Fruit fly (Drosophila melanogaster) whole organism, embryonic: ENCODE results near the gene UBL3.

Experiments used
- Atf6 ChIP-seq: fragments of 200-800 bp; sonication (Bioruptor generic); IDR thresholded peaks from 2 replicates; pipeline ENCODE4 v1.3.6; 2022; ENCODE audit warnings: missing biosample characterization, missing genetic modification characterization
- Bgb ChIP-seq: fragments of 200-800 bp; sonication (Bioruptor generic); IDR thresholded peaks from 2 replicates; pipeline ENCODE4 v1.3.6; 2022; ENCODE audit warnings: missing biosample characterization, missing genetic modification characterization; ENCODE audit not compliant: partially characterized antibody
- C15 ChIP-seq: fragments of 200-800 bp; sonication (Bioruptor generic); IDR thresholded peaks from 3 replicates; pipeline ENCODE4 v1.3.6; 2022; ENCODE audit warnings: missing biosample characterization, missing genetic modification characterization
- CG11504 ChIP-seq: fragments of 200-800 bp; sonication (Bioruptor generic); optimal IDR thresholded peaks from 3 replicates; lab custom pipeline; 2019; ENCODE audit warnings: missing biosample characterization, mild to moderate bottlenecking, missing genetic modification characterization, moderate library complexity
- CG13624 ChIP-seq: fragments of 200-800 bp; sonication (Bioruptor generic); optimal IDR thresholded peaks from 2 replicates; lab custom pipeline; 2016; ENCODE audit warnings: missing biosample characterization, missing genetic modification characterization
- CG14710 ChIP-seq: fragments of 200-800 bp; sonication (Bioruptor generic); optimal IDR thresholded peaks from 3 replicates; lab custom pipeline; 2019; ENCODE audit warnings: missing biosample characterization, mild to moderate bottlenecking, missing genetic modification characterization, moderate library complexity
- CG14860 ChIP-seq: fragments of 200-800 bp; sonication (Bioruptor generic); IDR thresholded peaks from 3 replicates; pipeline ENCODE4 v1.3.6; 2022; ENCODE audit warnings: missing biosample characterization, missing genetic modification characterization; ENCODE audit not compliant: partially characterized antibody
- CG15696 ChIP-seq: fragments of 200-800 bp; sonication (Bioruptor generic); optimal IDR thresholded peaks from 2 replicates; lab custom pipeline; 2019; ENCODE audit warnings: missing biosample characterization, mild to moderate bottlenecking, missing genetic modification characterization, moderate library complexity
- CG17328 ChIP-seq: fragments of 200-800 bp; sonication (Bioruptor generic); IDR thresholded peaks from 2 replicates; pipeline ENCODE4 v1.3.6; 2022; ENCODE audit warnings: missing biosample characterization, missing genetic modification characterization
- CG17802 ChIP-seq: fragments of 200-800 bp; sonication (Bioruptor generic); optimal IDR thresholded peaks from 2 replicates; lab custom pipeline; 2018; ENCODE audit warnings: missing biosample characterization, mild to moderate bottlenecking, missing genetic modification characterization, moderate library complexity
- CG18476 ChIP-seq: fragments of 200-800 bp; sonication (Bioruptor generic); optimal IDR thresholded peaks from 2 replicates; lab custom pipeline; 2016; ENCODE audit warnings: missing biosample characterization, mild to moderate bottlenecking, missing genetic modification characterization
- CG18764 ChIP-seq: fragments of 200-800 bp; sonication (Bioruptor generic); optimal IDR thresholded peaks from 3 replicates; lab custom pipeline; 2016; ENCODE audit warnings: missing biosample characterization, missing genetic modification characterization
- CG2199 ChIP-seq: fragments of 200-800 bp; sonication (Bioruptor generic); IDR thresholded peaks from 3 replicates; pipeline ENCODE4 v1.3.6; 2022; ENCODE audit warnings: missing biosample characterization, missing genetic modification characterization
- CG2889 ChIP-seq: fragments of 200-800 bp; sonication (Bioruptor generic); IDR thresholded peaks from 3 replicates; pipeline ENCODE4 v1.3.6; 2022; ENCODE audit warnings: missing biosample characterization, missing genetic modification characterization
- CG31388 ChIP-seq: fragments of 200-800 bp; sonication (Bioruptor generic); optimal IDR thresholded peaks from 2 replicates; lab custom pipeline; 2016; ENCODE audit warnings: missing biosample characterization, missing genetic modification characterization
- CG31441 ChIP-seq: fragments of 200-800 bp; sonication (Bioruptor generic); IDR thresholded peaks from 2 replicates; pipeline ENCODE4 v1.3.6; 2022; ENCODE audit warnings: missing biosample characterization, missing genetic modification characterization
- CG42726 ChIP-seq: fragments of 200-800 bp; sonication (Bioruptor generic); IDR thresholded peaks from 2 replicates; pipeline ENCODE4 v1.3.6; 2022; ENCODE audit warnings: missing biosample characterization, missing genetic modification characterization; ENCODE audit not compliant: partially characterized antibody
- CG6813 ChIP-seq: fragments of 200-800 bp; sonication (Bioruptor generic); optimal IDR thresholded peaks from 2 replicates; lab custom pipeline; 2017; ENCODE audit warnings: missing biosample characterization, missing genetic modification characterization, mild to moderate bottlenecking, moderate library complexity, missing genetic modification reagents
- CG8290 ChIP-seq, 3 experiments: fragments of 200-800 bp; sonication (Bioruptor generic); optimal IDR thresholded peaks; 2 replicates each; lab custom pipeline; 2016 to 2019; ENCODE audit warnings: missing biosample characterization in 3 of 3, missing genetic modification characterization in 3 of 3, mild to moderate bottlenecking in 2 of 3, moderate library complexity in 1 of 3
- Camta ChIP-seq: fragments of 200-800 bp; sonication (Bioruptor generic); optimal IDR thresholded peaks from 2 replicates; lab custom pipeline; 2016; ENCODE audit warnings: missing biosample characterization, missing genetic modification characterization
- Eip74EF ChIP-seq, 2 experiments: fragments of 200-800 bp in 1 of 2; fragments of >200 bp in 1 of 2; sonication (Bioruptor generic) in 1 of 2; optimal IDR thresholded peaks; 2 replicates each; lab custom pipeline; 2017 to 2019; ENCODE audit warnings: missing biosample characterization in 2 of 2, missing genetic modification characterization in 2 of 2, mild to moderate bottlenecking in 1 of 2, moderate library complexity in 1 of 2
- Ets97D ChIP-seq: fragments of 200-800 bp; sonication (Bioruptor generic); optimal IDR thresholded peaks from 3 replicates; lab custom pipeline; 2016; ENCODE audit warnings: missing biosample characterization, missing genetic modification characterization
- Fer2 ChIP-seq: fragments of 200-800 bp; sonication (Bioruptor generic); optimal IDR thresholded peaks from 2 replicates; lab custom pipeline; 2018; ENCODE audit warnings: missing biosample characterization, mild to moderate bottlenecking, missing genetic modification characterization, moderate library complexity
- H2.0 ChIP-seq: fragments of 200-800 bp; sonication (Bioruptor generic); IDR thresholded peaks from 2 replicates; pipeline ENCODE4 v1.3.6; 2022; ENCODE audit warnings: missing biosample characterization, missing genetic modification characterization
- Hand ChIP-seq: fragments of 200-800 bp; sonication (Bioruptor generic); optimal IDR thresholded peaks from 2 replicates; lab custom pipeline; 2017; ENCODE audit warnings: mild to moderate bottlenecking, missing biosample characterization, missing genetic modification reagents, missing genetic modification characterization
- Hey ChIP-seq: fragments of 200-800 bp; sonication (Bioruptor generic); optimal IDR thresholded peaks from 3 replicates; lab custom pipeline; 2018; ENCODE audit warnings: missing biosample characterization, mild to moderate bottlenecking, missing genetic modification characterization
- Hr39 ChIP-seq: fragments of >200 bp; optimal IDR thresholded peaks from 2 replicates; lab custom pipeline; 2017
- Mes4 ChIP-seq: fragments of 200-800 bp; sonication (Bioruptor generic); optimal IDR thresholded peaks from 2 replicates; lab custom pipeline; 2016; ENCODE audit warnings: missing biosample characterization, missing genetic modification characterization
- NC2α ChIP-seq: fragments of 200-800 bp; sonication (Bioruptor generic); optimal IDR thresholded peaks from 2 replicates; lab custom pipeline; 2016; ENCODE audit warnings: missing biosample characterization, missing genetic modification characterization
- Oaz ChIP-seq: fragments of 200-800 bp; sonication (Bioruptor generic); IDR thresholded peaks from 2 replicates; pipeline ENCODE4 v1.3.6; 2022; ENCODE audit warnings: missing biosample characterization, missing genetic modification characterization
- Ssrp ChIP-seq: fragments of 200-800 bp; sonication (Bioruptor generic); optimal IDR thresholded peaks from 2 replicates; lab custom pipeline; 2018; ENCODE audit warnings: missing biosample characterization, mild to moderate bottlenecking, missing genetic modification characterization, moderate library complexity
- Tbp ChIP-seq: fragments of >200 bp; optimal IDR thresholded peaks from 2 replicates; lab custom pipeline; 2018; ENCODE audit warnings: missing biosample characterization, missing genetic modification characterization
- Usf ChIP-seq: fragments of 200-800 bp; sonication (Bioruptor generic); optimal IDR thresholded peaks from 2 replicates; lab custom pipeline; 2017; ENCODE audit warnings: missing genotype, missing biosample characterization, missing genetic modification characterization
- crp ChIP-seq, 2 experiments: fragments of 200-800 bp; sonication (Bioruptor generic); optimal IDR thresholded peaks; 2 replicates in 1 of 2; 3 replicates in 1 of 2; lab custom pipeline; 2017; ENCODE audit warnings: missing biosample characterization in 2 of 2, missing genetic modification characterization in 2 of 2, mild to moderate bottlenecking in 1 of 2, moderate library complexity in 1 of 2
- da ChIP-seq: fragments of 200-800 bp; sonication (Bioruptor generic); optimal IDR thresholded peaks from 2 replicates; lab custom pipeline; 2016; ENCODE audit warnings: missing biosample characterization, missing genetic modification characterization
- disco-r ChIP-seq: fragments of 200-800 bp; sonication (Bioruptor generic); optimal IDR thresholded peaks from 2 replicates; lab custom pipeline; 2016; ENCODE audit warnings: missing biosample characterization, missing genetic modification characterization
- dm ChIP-seq: fragments of 200-800 bp; sonication (Bioruptor generic); optimal IDR thresholded peaks from 3 replicates; lab custom pipeline; 2016; ENCODE audit warnings: missing biosample characterization, missing genetic modification characterization
- eve ChIP-seq, 2 experiments: fragments of >200 bp; optimal IDR thresholded peaks; 2 replicates each; lab custom pipeline; 2017; ENCODE audit warnings: missing biosample characterization in 2 of 2, missing genetic modification characterization in 2 of 2
- fd64A ChIP-seq: fragments of 200-800 bp; sonication (Bioruptor generic); optimal IDR thresholded peaks from 3 replicates; lab custom pipeline; 2018; ENCODE audit warnings: missing biosample characterization, mild to moderate bottlenecking, missing genetic modification characterization
- gem ChIP-seq: fragments of 200-800 bp; sonication (Bioruptor generic); optimal IDR thresholded peaks from 2 replicates; lab custom pipeline; 2019; ENCODE audit warnings: missing biosample characterization, mild to moderate bottlenecking, missing genetic modification characterization, moderate library complexity
- kah ChIP-seq: fragments of 200-800 bp; sonication (Bioruptor generic); optimal IDR thresholded peaks from 2 replicates; lab custom pipeline; 2018; ENCODE audit warnings: missing biosample characterization, mild to moderate bottlenecking, missing genetic modification characterization
- kay ChIP-seq: fragments of 200-800 bp; sonication (Bioruptor generic); optimal IDR thresholded peaks from 2 replicates; lab custom pipeline; 2016; ENCODE audit warnings: missing biosample characterization, missing genetic modification characterization
- nom ChIP-seq: fragments of 200-800 bp; sonication (Bioruptor generic); optimal IDR thresholded peaks from 2 replicates; lab custom pipeline; 2017; ENCODE audit warnings: missing biosample characterization, missing genetic modification characterization, mild to moderate bottlenecking, moderate library complexity, missing genetic modification reagents
- pb ChIP-seq: fragments of 200-800 bp; sonication (Bioruptor generic); optimal IDR thresholded peaks from 3 replicates; lab custom pipeline; 2016; ENCODE audit warnings: missing biosample characterization, missing genetic modification characterization
- pfk ChIP-seq: fragments of 200-800 bp; sonication (Bioruptor generic); optimal IDR thresholded peaks from 2 replicates; lab custom pipeline; 2018; ENCODE audit warnings: missing biosample characterization, mild to moderate bottlenecking, missing genetic modification characterization, moderate library complexity
- ranshi ChIP-seq: fragments of 200-800 bp; sonication (Bioruptor generic); IDR thresholded peaks from 2 replicates; pipeline ENCODE4 v1.3.6; 2022; ENCODE audit warnings: missing biosample characterization, missing genetic modification characterization
- sqz ChIP-seq: fragments of 200-800 bp; sonication (Bioruptor generic); optimal IDR thresholded peaks from 3 replicates; lab custom pipeline; 2018; ENCODE audit warnings: missing biosample characterization, mild to moderate bottlenecking, missing genetic modification characterization
- toy ChIP-seq: fragments of 200-800 bp; sonication (Bioruptor generic); IDR thresholded peaks from 2 replicates; pipeline ENCODE4 v1.3.6; 2022; ENCODE audit warnings: missing biosample characterization, missing genetic modification characterization
- twi ChIP-seq: fragments of 200-800 bp; optimal IDR thresholded peaks from 2 replicates; lab custom pipeline; 2019; ENCODE audit warnings: missing biosample characterization, mild to moderate bottlenecking, missing genetic modification characterization, moderate library complexity
- vfl ChIP-seq: fragments of 200-800 bp; sonication (Bioruptor generic); optimal IDR thresholded peaks from 2 replicates; lab custom pipeline; 2016; ENCODE audit warnings: missing biosample characterization, missing genetic modification characterization
- zen2 ChIP-seq: fragments of 200-800 bp; sonication (Bioruptor generic); IDR thresholded peaks from 3 replicates; pipeline ENCODE4 v1.3.6; 2022; ENCODE audit warnings: missing biosample characterization, missing genetic modification characterization; ENCODE audit not compliant: partially characterized antibody

UBL3 gene

DNA sequence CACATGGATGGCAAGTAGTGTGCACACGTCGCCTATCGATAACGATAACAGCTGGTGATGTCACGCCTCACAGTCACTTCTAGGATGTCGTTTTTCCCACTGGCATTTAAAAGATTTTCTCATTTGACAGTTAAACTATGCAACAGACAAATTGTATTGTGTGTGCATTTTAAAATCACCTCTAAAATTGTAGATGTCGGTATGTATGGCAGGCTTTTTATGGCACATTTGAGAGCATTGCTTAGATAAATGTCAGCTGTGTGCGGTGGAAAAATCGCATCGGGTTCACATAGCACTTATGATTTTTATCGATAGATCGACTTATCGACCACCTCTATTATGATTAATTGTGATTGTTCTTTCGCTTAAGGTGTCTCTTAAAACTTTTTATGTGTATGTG lies 8.8 kb downstream of the UBL3 start, which contains the start of the genes ArgRS and CG8578 (continued):
- TF ChIP-seq CG17802 (peak; percentile 78), CG2889 (no peak), toy (GFP tag; lab: Robert Waterston, UW) (no peak), Hand (GFP tag; lab: Kevin White, UChicago) (no peak), kah (GFP tag; lab: Kevin White, UChicago) (no peak), Mes4 (GFP tag; lab: Kevin White, UChicago) (peak; percentile 3), zen2 (no peak; the same call in 2 of the 3 replicates), Oaz (peak; percentile 15; the same call in 1 of the 2 replicates), Eip74EF (GFP tag; optimal IDR thresholded peaks at IDR 0.05; lab: Kevin White, UChicago) (peak in 1 of 2 experiments; percentile 38), disco-r (GFP tag; lab: Kevin White, UChicago) (no peak), fd64A (no peak), vfl (GFP tag; lab: Kevin White, UChicago) (peak; percentile 23), Camta (GFP tag; lab: Kevin White, UChicago) (peak; percentile 85), CG31388 (GFP tag; lab: Kevin White, UChicago) (no peak), Ets97D (GFP tag; lab: Kevin White, UChicago) (peak; percentile 73), CG14710 (peak; percentile 64), ranshi (GFP tag; lab: Robert Waterston, UW) (no peak), CG14860 (GFP tag; lab: Robert Waterston, UW) (peak; percentile 90), twi (peak; percentile 41), CG31441 (GFP tag; lab: Robert Waterston, UW) (peak; percentile 80), pb (GFP tag; lab: Kevin White, UChicago) (peak; percentile 54), CG15696 (tag; lab: Kevin White, UChicago) (no peak), Atf6 (GFP tag; lab: Robert Waterston, UW) (no peak), eve (GFP tag; optimal IDR thresholded peaks at IDR 0.05; lab: Kevin White, UChicago) (no peak), H2.0 (GFP tag; lab: Robert Waterston, UW) (no peak), dm (GFP tag; lab: Kevin White, UChicago) (peak; percentile 83), sqz (no peak), CG6813 (no peak), C15 (GFP tag; lab: Robert Waterston, UW) (no peak), nom (GFP tag; lab: Kevin White, UChicago) (no peak), kay (GFP tag; lab: Kevin White, UChicago) (peak; percentile 80), CG18476 (GFP tag; lab: Kevin White, UChicago) (no peak), da (GFP tag; lab: Kevin White, UChicago) (no peak), CG13624 (GFP tag; lab: Kevin White, UChicago) (peak; percentile 34), CG8290 (GFP tag; optimal IDR thresholded peaks at IDR 0.05; lab: Kevin White, UChicago) (peak; percentile 84), CG8290 (tag; optimal IDR thresholded peaks at IDR 0.05; lab: Kevin White, UChicago) (no peak), crp (GFP tag; optimal IDR thresholded peaks at IDR 0.05; lab: Kevin White, UChicago) (peak in 1 of 2 experiments; percentile 71), Fer2 (tag; lab: Kevin White, UChicago) (no peak), Tbp (GFP tag; lab: Kevin White, UChicago) (no peak), CG17328 (peak; percentile 27; the same call in 1 of the 2 replicates), CG11504 (tag; lab: Kevin White, UChicago) (no peak), pfk (no peak), CG2199 (no peak), CG42726 (GFP tag; lab: Robert Waterston, UW) (no peak), Usf (no peak), Hr39 (no peak), Bgb (GFP tag; lab: Robert Waterston, UW) (peak; percentile 71), Ssrp (no peak), Hey (tag; lab: Kevin White, UChicago) (no peak), CG18764 (GFP tag; lab: Kevin White, UChicago) (no peak), gem (tag; lab: Kevin White, UChicago) (peak; percentile 53), NC2α (GFP tag; lab: Kevin White, UChicago) (no peak)
